Fruit fly (Drosophila melanogaster) whole organism, prepupa: ENCODE data around the gene CG9467.

Experiments used
- Blimp-1 ChIP-seq: fragments of 200-800 bp; sonication (Bioruptor generic); optimal IDR thresholded peaks from 3 replicates; lab custom pipeline; 2017; ENCODE audit warnings: missing biosample characterization, missing genetic modification characterization, mild to moderate bottlenecking, moderate library complexity, missing genetic modification reagents
- CG10669 ChIP-seq: fragments of 200-800 bp; sonication (Bioruptor generic); optimal IDR thresholded peaks from 3 replicates; lab custom pipeline; 2018; ENCODE audit warnings: missing biosample characterization, mild to moderate bottlenecking, missing genetic modification characterization, moderate library complexity
- CG11762 ChIP-seq: fragments of 200-800 bp; sonication (Bioruptor generic); optimal IDR thresholded peaks from 3 replicates; lab custom pipeline; 2016; ENCODE audit warnings: missing biosample characterization, missing genetic modification characterization; ENCODE audit not compliant: insufficient read depth
- CG16779 ChIP-seq: fragments of 200-800 bp; sonication (Bioruptor generic); optimal IDR thresholded peaks from 3 replicates; lab custom pipeline; 2017; ENCODE audit warnings: missing biosample characterization, mild to moderate bottlenecking, missing genetic modification characterization
- Eip78C ChIP-seq: fragments of 200-800 bp; sonication (Bioruptor generic); peaks from one replicate; lab custom pipeline; 2016; ENCODE audit warnings: missing biosample characterization, missing genetic modification characterization
- Ets21C ChIP-seq: fragments of 200-800 bp; sonication (Bioruptor generic); optimal IDR thresholded peaks from 3 replicates; lab custom pipeline; 2016; ENCODE audit warnings: missing biosample characterization, missing genetic modification characterization
- OdsH ChIP-seq: fragments of 200-800 bp; sonication (Bioruptor generic); optimal IDR thresholded peaks from 3 replicates; lab custom pipeline; 2016; ENCODE audit warnings: missing biosample characterization, missing genetic modification characterization
- Sox102F ChIP-seq: fragments of 200-800 bp; sonication (Bioruptor generic); optimal IDR thresholded peaks from 2 replicates; lab custom pipeline; 2016; ENCODE audit warnings: missing biosample characterization, mild to moderate bottlenecking, missing genetic modification characterization
- achi ChIP-seq: fragments of 200-800 bp; sonication (Bioruptor generic); optimal IDR thresholded peaks from 3 replicates; lab custom pipeline; 2016; ENCODE audit warnings: missing biosample characterization, missing genetic modification characterization
- pdm3 ChIP-seq: fragments of 200-800 bp; sonication (Bioruptor generic); optimal IDR thresholded peaks from 3 replicates; lab custom pipeline; 2016; ENCODE audit warnings: missing biosample characterization, missing genetic modification characterization
- spab ChIP-seq: fragments of 200-800 bp; sonication (Bioruptor generic); optimal IDR thresholded peaks from 2 replicates; lab custom pipeline; 2017; ENCODE audit warnings: missing biosample characterization, mild to moderate bottlenecking, missing genetic modification characterization, missing genetic modification reagents
- topi ChIP-seq: fragments of 200-800 bp; sonication (Bioruptor generic); optimal IDR thresholded peaks from 3 replicates; lab custom pipeline; 2016; ENCODE audit warnings: missing biosample characterization, missing genetic modification characterization

- TF ChIP-seq Sox102F (GFP tag; lab: Kevin White, UChicago) (no peak), CG10669 (GFP tag; lab: Kevin White, UChicago) (no peak), Eip78C (GFP tag; lab: Kevin White, UChicago) (no peak), spab (GFP tag; lab: Kevin White, UChicago) (no peak), OdsH (no peak), topi (no peak), Blimp-1 (GFP tag; lab: Kevin White, UChicago) (no peak), achi (GFP tag; lab: Kevin White, UChicago) (no peak), pdm3 (GFP tag; lab: Kevin White, UChicago) (no peak), Ets21C (GFP tag; lab: Kevin White, UChicago) (no peak), CG11762 (GFP tag; lab: Kevin White, UChicago) (no peak), CG16779 (no peak)
Measured at dm6 chr3R:9816879-9817278, 16.1 kb upstream of the CG9467 start, which contains the start of gene CG16904.
